Worm (Caenorhabditis elegans) whole organism, L4/young adult: ENCODE data around the gene T28A11.18.

Experiments
- W03F9.2 ChIP-seq: fragments of 150-350 bp; optimal IDR thresholded peaks from 2 replicates; lab custom pipeline; 2014; ENCODE audit warnings: missing biosample characterization, missing genetic modification characterization
- dao-5 ChIP-seq: sonication (generic microtip); optimal IDR thresholded peaks from 2 replicates; lab custom pipeline; 2016; ENCODE audit warnings: missing genotype, missing genetic modification characterization, moderate library complexity, missing compliant biosample characterization

DNA sequence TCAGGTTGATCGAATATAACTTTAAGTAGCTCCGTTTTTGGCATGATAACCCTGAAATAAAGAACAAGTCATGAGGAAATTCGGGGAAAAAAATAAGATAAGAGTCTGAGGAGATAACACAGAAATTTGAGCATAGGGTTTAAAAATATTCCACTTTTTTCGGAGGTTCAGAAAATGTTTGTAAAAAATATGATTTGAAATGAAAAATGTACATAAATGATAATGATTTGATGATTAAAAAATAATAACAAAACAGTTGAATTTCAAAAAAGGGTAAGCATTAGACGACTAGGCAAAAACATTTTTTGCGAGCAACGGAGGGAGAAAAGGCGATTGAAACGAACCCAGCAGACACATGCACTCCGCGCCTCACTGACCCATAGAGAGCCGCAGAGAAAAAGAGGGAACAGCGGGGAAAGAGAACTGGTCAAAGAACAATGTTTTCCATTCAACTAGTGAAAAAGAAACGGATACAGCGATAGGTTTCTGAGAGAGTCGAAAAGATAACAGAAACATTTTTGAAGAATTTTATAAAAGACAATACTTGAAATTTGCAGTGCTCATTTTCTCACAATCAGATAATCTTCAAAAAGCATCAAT lies 44.3 kb upstream of the T28A11.18 start, which contains the start of gene arrd-18:
- TF ChIP-seq dao-5: no peak
- no peak for TF ChIP-seq W03F9.2 (tag; lab: Kevin White, UChicago)
